Worm (Caenorhabditis elegans): ENCODE data around the gene srj-22.
A peak's percentile ranks its signal among the peaks of the same experiment; 100 is the strongest.

Gene srj-22

DNA sequence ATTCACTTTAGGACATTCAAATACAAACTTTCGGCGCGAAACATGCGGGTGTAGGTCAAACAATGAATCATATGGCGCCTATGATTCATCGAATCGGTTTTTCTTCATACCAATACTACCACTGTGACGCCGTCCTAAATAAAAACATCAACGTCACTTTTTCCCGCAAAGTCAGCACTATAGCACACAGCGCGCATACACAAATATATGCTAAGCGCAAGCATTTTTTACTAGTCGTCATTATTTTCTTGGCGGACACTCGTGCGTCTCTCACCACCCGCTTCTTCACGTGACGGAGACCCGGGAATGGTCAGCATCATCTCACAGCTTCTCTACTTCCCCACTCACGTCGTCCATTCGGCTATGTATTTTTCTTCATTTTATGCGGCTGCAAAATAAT is 20.4 kb downstream of the srj-22 start:
- no peak for TF ChIP-seq him-1 (tag; optimal IDR thresholded peaks at IDR 0.05)
- no peak for TF ChIP-seq W03F9.2 (tag; optimal IDR thresholded peaks at IDR 0.05)
- TF ChIP-seq dao-5 (tag; optimal IDR thresholded peaks at IDR 0.05) = no peak

DNA sequence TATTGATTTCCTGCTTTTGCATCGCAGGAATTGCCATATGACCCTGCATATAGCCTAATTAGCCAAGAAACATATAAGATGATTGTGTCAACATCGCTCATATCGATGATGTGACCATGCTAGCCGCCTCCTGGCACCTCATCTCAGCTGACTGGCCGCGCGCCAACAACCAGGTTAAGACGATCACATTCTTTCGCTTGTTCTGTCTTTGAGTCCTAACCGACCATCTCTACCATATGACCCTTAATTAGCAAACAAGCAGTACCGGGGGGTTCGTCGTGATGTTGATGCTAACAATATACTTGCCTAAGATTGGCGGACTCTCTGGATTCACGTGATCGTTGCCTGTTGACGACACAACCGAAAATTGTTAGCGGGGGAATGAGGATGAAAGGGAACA is 21.0 kb downstream of the srj-22 start:
- TF ChIP-seq W03F9.2 (tag; optimal IDR thresholded peaks at IDR 0.05) (no peak), him-1 (tag; optimal IDR thresholded peaks at IDR 0.05) (no peak), dao-5 (tag; optimal IDR thresholded peaks at IDR 0.05) (no peak)

DNA sequence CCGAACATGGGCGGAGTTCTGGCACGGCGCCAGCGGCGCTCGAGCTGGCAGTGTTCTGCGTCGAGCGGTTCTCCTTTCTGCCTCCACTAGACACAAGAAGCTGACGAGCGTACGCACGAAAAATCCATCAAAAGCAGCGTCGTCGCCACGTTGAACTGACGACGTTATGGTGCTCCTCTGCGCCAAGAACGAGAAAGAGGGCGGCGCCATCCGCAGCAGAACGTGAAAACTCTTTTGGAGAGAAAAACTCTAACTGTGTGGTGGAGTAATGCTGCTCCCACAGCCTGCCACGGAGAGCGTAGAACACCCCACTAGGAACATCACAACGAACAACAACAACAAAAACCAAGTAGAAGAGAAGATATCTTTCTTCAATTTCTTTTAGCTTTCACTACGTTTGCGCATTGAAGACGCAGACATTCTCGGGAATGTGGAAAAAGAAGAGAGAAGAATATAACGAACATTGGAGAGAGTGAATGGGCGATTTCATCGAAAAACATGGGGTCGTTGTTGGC is 21.6 kb downstream of the srj-22 start:
- TF ChIP-seq him-1 (tag; optimal IDR thresholded peaks at IDR 0.05) = peak; percentile 39
- no peak for TF ChIP-seq dao-5 (tag; optimal IDR thresholded peaks at IDR 0.05)

DNA sequence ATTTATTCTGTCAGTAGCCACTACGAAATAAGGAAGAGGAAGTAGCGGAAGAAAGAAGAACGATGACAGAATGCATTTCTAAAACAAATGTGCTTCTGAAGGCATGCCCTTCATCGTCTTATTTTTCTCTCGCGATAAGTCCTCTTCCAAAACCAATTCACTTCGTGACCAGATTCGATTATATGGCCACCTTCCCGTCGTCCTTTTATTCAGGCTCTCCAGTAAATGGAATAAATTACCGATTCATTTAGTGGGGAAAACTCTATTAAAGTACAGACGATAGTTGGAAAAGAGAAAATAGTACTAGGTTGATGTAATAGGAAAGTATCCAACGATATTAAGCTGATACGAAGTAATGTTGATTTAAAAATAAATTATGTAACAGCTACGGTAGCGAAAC is 22.2 kb downstream of the srj-22 start:
- TF ChIP-seq him-1 (tag; optimal IDR thresholded peaks at IDR 0.05) (no peak), dao-5 (tag; optimal IDR thresholded peaks at IDR 0.05) (no peak), W03F9.2 (tag; optimal IDR thresholded peaks at IDR 0.05) (no peak)

DNA sequence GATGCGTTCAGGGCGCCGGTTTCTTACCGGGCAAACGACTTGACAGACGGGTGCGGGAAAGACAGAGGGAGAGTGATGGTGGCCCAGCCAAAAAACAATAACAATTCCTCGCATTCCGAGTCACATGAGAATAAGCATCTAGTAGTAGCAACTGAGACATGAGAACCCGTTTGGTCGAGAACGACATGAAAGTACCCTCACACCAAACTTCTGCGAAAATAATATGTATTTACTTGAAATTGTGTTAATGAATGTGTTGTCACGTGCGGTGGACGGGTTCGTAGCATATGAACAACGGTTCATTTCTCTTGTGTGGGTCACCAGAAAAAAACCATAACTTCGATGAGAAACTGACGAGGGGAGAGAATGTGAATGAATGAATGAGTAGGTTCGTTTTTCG is 22.7 kb downstream of the srj-22 start:
- TF ChIP-seq dao-5 (tag; optimal IDR thresholded peaks at IDR 0.05) = no peak

DNA sequence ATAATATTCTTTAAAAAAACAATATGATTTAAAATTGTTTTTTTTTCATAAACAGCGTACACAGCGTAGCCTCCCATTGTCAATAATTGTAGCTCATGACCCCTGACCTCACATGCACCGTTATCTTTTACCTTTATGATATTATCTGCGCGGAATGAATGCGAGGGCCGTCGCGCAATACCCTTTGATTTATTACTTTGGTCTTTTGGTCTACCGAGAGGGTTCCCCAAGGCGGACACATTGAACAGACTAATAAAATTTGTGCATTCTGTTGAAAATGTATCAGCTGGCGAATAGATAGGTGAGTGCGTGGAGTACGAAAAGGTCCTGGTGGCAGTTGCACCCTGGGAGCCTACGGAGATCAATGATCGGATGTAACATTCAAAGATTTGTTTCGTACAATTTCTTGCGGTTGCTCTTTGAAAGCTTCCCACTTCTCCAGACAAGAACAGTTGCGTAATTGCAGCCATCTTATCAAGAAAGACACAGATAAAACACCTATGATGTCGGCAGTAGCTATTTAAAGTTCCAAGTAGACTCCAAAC is 23.2 kb downstream of the srj-22 start:
- no peak for TF ChIP-seq dao-5 (tag; optimal IDR thresholded peaks at IDR 0.05)
- TF ChIP-seq W03F9.2 (tag; optimal IDR thresholded peaks at IDR 0.05) = no peak
- TF ChIP-seq him-1 (tag; optimal IDR thresholded peaks at IDR 0.05) = no peak

DNA sequence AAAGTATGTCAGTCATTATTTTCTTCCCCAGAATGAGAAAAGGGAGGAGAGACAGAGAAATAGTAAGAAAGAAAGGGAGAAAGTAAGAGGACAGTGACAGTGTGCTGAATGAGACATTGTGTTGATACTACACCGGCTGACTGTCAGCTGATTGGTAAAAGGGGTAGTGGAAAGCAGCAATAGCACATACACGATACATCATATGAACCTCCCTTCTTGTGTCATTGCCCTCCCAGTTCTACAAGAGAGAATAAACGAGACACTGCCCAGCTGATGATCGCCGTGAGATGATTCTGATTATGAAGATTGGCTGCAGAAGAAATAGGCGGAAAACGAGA is 23.7 kb downstream of the srj-22 start:
- TF ChIP-seq W03F9.2 (tag; optimal IDR thresholded peaks at IDR 0.05) (peak; percentile 11), dao-5 (tag; optimal IDR thresholded peaks at IDR 0.05) (no peak)

DNA sequence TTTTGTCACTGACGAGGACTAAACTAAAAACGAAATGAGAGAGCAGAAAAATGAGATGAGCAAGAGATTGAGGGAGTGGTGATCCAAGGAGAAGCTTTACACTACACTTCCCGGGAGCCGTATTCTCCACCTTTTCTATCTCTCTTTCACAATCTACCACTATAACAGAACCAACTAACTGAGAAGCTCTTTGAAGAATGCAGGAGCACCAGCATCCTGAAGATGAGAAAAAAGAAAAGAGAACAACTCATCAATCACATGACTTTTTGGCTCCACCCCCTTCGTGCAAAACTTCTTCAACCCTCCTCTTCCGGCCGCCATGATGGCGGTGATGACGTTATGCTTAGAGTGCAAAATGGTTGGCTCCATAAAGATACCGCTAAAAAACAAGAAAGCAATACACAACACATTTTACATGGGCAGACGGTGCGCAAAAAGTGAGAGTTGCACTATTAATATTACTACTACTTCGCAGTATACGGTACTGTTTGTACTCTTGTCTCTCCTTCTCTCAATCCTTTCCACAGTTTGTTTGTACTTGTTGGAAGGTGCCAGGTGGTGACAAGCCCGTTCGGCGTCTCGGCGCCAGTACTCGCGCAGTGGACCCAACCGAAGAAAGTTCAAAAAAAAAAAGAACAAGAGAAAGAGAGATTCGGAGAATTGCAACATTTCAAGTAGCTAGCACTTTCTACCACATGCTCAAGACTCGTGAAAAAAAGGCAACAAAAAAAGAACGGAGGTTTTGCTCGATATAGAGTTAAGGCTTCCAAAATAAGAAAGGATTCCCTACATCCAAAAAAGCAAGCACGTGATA is 24.3 kb downstream of the srj-22 start:
- TF ChIP-seq him-1 (tag; optimal IDR thresholded peaks at IDR 0.05) (no peak), W03F9.2 (tag; optimal IDR thresholded peaks at IDR 0.05) (no peak), dao-5 (tag; optimal IDR thresholded peaks at IDR 0.05) (no peak)

DNA sequence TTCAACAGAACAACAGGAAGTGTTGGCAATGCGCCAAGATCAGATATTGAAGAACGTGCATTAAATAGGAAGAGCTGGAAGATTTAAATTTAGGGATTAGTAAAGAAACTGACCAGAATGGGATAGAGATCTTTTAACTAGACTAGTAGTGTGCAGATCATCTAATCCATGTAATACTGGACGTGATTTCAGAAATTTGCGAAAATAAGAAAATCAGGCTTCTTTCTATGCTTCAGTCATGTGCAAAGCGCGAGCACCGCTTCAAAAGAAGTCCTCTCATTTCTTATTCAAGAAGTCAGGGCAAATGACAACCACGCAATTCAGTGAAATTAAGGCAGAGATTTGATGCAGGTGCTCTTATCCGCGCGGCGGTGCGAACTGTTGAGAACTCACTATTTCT is 25.5 kb downstream of the srj-22 start:
- TF ChIP-seq him-1 (tag; optimal IDR thresholded peaks at IDR 0.05) = no peak
- TF ChIP-seq W03F9.2 (tag; optimal IDR thresholded peaks at IDR 0.05) = no peak
- TF ChIP-seq dao-5 (tag; optimal IDR thresholded peaks at IDR 0.05) = no peak

DNA sequence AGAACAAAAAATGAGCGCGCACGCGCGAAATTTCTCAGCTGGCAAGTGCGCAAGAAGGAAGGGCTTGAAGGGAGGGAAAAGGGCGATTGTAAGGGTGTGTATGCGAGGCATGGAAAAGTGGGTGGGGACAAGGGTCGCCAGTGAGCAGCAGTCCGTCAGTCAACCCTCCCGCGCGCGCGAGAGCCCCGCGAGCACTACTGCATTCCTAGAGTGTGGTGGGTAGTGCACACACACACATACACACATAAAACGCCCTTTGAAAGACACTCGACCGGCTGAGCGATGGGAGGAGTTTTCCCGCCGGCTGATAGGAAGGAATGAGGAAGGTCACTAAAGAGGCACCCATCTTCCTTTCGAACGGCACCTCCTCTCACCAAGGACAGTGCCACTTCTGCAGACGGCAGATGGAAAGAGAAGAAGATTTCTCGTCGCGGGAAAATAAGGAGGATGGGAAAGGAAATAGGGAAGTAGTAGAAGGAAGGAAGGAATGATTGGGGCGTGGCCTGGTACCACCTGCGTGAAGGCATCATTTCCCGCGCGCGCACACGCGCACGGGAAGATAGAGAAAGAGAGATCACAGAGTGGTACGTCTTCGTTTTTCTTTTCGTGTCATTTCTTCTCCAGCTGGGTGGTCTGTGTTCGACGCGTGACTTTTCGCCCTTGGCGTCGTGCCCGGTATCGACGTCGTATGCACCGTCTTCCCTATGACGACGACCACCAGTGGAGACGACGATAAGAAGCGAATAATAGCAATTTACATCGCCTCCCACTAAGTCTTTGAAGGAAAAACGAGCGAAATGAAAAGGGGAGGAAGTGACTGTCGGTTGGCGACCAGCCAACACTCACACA is 26.5 kb downstream of the srj-22 start:
- TF ChIP-seq W03F9.2 (tag; optimal IDR thresholded peaks at IDR 0.05) = no peak
- no peak for TF ChIP-seq dao-5 (tag; optimal IDR thresholded peaks at IDR 0.05)
- TF ChIP-seq him-1 (tag; optimal IDR thresholded peaks at IDR 0.05) = no peak

DNA sequence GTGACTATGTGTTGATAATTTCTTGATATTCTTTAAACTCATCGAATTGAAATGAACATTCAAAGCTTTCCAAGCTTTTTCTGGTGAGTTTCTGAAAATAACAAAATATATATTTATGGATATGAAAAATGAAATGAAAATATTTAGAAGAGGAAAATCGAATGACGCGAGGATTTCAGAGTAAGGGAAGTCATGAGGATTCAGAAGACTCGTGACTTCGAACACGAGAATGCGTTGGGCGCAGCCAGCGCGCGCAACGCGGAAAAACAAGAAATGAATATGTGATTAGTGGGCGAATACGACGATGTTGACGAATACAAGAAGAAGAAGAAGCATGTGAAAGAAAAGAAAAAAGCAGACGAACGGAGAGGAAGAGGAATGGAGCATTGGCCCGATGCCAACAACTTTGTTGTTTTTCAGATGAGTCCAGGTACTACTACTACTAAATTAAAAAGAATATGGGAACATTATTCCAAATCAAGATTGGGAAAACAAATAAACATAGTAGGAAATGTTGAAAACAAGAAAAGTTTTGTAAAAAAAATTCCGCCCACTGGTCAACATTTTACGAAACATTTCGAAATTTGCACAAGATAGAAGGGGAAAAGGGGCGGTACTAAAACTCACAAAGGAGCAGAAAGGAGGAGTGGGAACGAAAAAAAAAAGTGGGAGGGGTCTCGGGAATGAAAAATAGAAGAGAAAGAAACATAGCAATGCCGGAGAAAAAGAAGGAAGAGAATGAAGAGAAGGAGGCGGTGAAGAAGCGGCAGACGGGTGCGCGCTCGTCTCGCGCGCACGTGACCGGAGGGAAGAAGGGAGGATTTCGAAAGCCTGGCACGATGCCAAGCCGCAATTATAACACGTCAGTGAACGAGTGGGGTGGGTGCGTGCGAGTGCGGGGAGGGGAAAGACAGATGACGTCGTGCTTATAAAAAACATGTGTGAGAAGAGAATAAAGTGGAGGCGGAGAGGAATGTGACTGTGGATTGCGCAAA is 28.1 kb downstream of the srj-22 start:
- no peak for TF ChIP-seq dao-5 (tag; optimal IDR thresholded peaks at IDR 0.05)
- peak; percentile 40 for TF ChIP-seq W03F9.2 (tag; optimal IDR thresholded peaks at IDR 0.05)
- peak; percentile 91 for TF ChIP-seq him-1 (tag; optimal IDR thresholded peaks at IDR 0.05)

DNA sequence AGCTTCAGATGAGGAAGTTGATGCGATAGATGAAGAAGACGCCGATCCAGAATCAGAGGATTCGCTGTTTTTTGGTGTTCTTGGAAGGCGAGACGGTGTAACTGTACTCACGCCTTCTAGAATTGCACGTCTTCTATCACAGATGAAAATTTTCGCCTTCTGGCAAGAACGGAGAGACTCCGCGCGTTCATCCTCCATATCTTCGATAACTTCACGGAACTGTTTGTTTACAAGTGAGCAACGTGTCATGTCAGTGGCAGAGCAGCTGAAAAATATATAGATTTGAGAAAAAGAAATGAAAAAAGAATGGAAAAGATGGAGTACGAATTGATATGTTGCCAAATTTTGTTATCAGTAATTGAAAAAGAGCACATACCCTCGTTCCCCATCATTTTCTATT is 28.9 kb downstream of the srj-22 start:
- no peak for TF ChIP-seq W03F9.2 (tag; optimal IDR thresholded peaks at IDR 0.05)
- no peak for TF ChIP-seq him-1 (tag; optimal IDR thresholded peaks at IDR 0.05)

DNA sequence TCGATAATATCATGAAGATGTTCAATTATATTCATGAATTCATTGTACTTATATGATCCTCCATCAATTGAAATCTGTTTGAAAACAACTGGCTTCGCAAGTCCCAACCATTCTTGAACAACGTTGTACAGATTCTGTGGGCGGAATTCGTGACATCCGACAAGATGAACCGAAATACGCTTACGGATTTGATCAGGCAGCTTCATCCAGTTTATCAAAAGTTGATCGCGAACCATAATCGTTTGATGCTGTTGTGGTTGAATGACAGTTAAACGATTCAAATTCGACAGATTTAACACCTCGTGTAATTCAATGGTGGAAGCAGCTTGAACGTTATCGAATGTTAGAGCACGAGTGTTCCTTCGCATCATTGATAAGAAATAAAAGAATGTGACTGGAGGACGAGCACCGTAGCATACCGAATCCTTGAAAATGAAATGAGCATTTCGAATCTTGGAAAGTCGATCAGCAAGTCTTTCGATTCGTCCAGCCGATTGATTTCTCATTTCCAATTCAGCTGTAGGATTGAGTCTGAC is 29.8 kb downstream of the srj-22 start:
- TF ChIP-seq W03F9.2 (tag; optimal IDR thresholded peaks at IDR 0.05) (no peak), him-1 (tag; optimal IDR thresholded peaks at IDR 0.05) (no peak), dao-5 (tag; optimal IDR thresholded peaks at IDR 0.05) (no peak)

All from whole organism, L4/young adult.